Fruit fly (Drosophila melanogaster): ENCODE data around the gene Tmem43.

Gene Tmem43

DNA sequence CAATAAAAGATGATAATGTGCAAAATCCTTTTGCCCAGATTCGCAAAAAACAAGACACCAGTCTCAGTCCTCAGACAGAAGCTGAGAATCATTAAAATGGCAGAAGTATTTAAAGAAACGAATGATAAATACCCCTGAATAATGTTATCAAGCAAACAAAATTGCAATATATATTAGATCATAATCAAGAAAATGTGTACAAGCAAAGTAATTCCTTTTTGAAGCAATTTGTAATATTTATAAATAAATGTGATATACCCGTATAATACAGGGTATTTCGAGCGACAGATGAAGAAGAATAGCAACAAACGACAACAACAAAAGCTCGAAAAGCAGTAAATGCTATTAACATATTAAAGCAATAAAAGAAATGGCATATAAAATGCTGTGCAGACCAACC lies 43.2 kb upstream of the Tmem43 start (continued):
- TF ChIP-seq az2 (GFP tag; optimal IDR thresholded peaks at IDR 0.05) (peak; percentile 33), Deaf1 (tag; optimal IDR thresholded peaks at IDR 0.05) (no peak), twi (tag; optimal IDR thresholded peaks at IDR 0.05) (no peak), nerfin-1 (tag; optimal IDR thresholded peaks at IDR 0.05) (no peak), HLH4C (GFP tag; IDR thresholded peaks at IDR 0.05; ENCODE audit: partially characterized antibody) (no peak), ftz-f1 (GFP tag; optimal IDR thresholded peaks at IDR 0.05) (no peak), Lhr (GFP tag; optimal IDR thresholded peaks at IDR 0.05) (no peak), so (GFP tag; IDR thresholded peaks at IDR 0.05) (no peak), CG12236 (GFP tag; optimal IDR thresholded peaks at IDR 0.05) (no peak), Sry-β (GFP tag; optimal IDR thresholded peaks at IDR 0.05) (no peak), CG6654 (GFP tag; optimal IDR thresholded peaks at IDR 0.05) (no peak), tna (GFP tag; IDR thresholded peaks at IDR 0.05; ENCODE audit: partially characterized antibody) (no peak), D19B (GFP tag; optimal IDR thresholded peaks at IDR 0.05) (peak; percentile 49), CG8478 (optimal IDR thresholded peaks at IDR 0.05) (no peak), Xbp1 (GFP tag; optimal IDR thresholded peaks at IDR 0.05) (peak; percentile 15), Mrtf (GFP tag; IDR thresholded peaks at IDR 0.05) (no peak), CG9727 (GFP tag; optimal IDR thresholded peaks at IDR 0.05) (peak; percentile 17), gem (tag; optimal IDR thresholded peaks at IDR 0.05) (peak; percentile 59), CG2120 (GFP tag; optimal IDR thresholded peaks at IDR 0.05) (no peak), CG7745 (tag; optimal IDR thresholded peaks at IDR 0.05) (no peak), bowl (GFP tag; IDR thresholded peaks at IDR 0.05) (no peak), NC2α (GFP tag; optimal IDR thresholded peaks at IDR 0.05) (no peak), CG18011 (GFP tag; optimal IDR thresholded peaks at IDR 0.05) (no peak), sisA (GFP tag; IDR thresholded peaks at IDR 0.05) (no peak), vvl (GFP tag; IDR thresholded peaks at IDR 0.05) (peak; percentile 39; the same call in 1 of the 2 replicates), CG13296 (GFP tag; optimal IDR thresholded peaks at IDR 0.05) (no peak), CG14050 (GFP tag; IDR thresholded peaks at IDR 0.05) (no peak), chif (GFP tag; optimal IDR thresholded peaks at IDR 0.05) (peak in 1 of 2 experiments; percentile 19), CkIIα-i1 (GFP tag; IDR thresholded peaks at IDR 0.05) (no peak), CG8388 (GFP tag; optimal IDR thresholded peaks at IDR 0.05) (peak; percentile 12), Xrp1 (GFP tag; IDR thresholded peaks at IDR 0.05) (peak; percentile 59), CG4707 (GFP tag; optimal IDR thresholded peaks at IDR 0.05) (no peak), unpg (GFP tag; optimal IDR thresholded peaks at IDR 0.05) (peak; percentile 22), H2.0 (GFP tag; IDR thresholded peaks at IDR 0.05) (no peak), mam (GFP tag; optimal IDR thresholded peaks at IDR 0.05) (no peak), CG32767 (GFP tag; IDR thresholded peaks at IDR 0.05) (no peak), HmgD (GFP tag; optimal IDR thresholded peaks at IDR 0.05) (no peak), HHEX (GFP tag; optimal IDR thresholded peaks at IDR 0.05) (no peak), Tbp (GFP tag; optimal IDR thresholded peaks at IDR 0.05) (no peak), Oli (tag; optimal IDR thresholded peaks at IDR 0.05) (peak; percentile 28), Atf-2 (GFP tag; optimal IDR thresholded peaks at IDR 0.05) (no peak), Nf-YC (tag; optimal IDR thresholded peaks at IDR 0.05) (no peak), ATbp (GFP tag; optimal IDR thresholded peaks at IDR 0.05) (no peak), CG33213 (GFP tag; optimal IDR thresholded peaks at IDR 0.05) (no peak), NK7.1 (GFP tag; optimal IDR thresholded peaks at IDR 0.05) (no peak), Dp (GFP tag; optimal IDR thresholded peaks at IDR 0.05) (no peak), kah (GFP tag; optimal IDR thresholded peaks at IDR 0.05) (no peak), CG31441 (GFP tag; IDR thresholded peaks at IDR 0.05) (no peak), Gug (GFP tag; IDR thresholded peaks at IDR 0.05) (no peak), wdn (GFP tag; IDR thresholded peaks at IDR 0.05) (no peak), jing (GFP tag; optimal IDR thresholded peaks at IDR 0.05) (no peak), gro (GFP tag; optimal IDR thresholded peaks at IDR 0.05) (no peak), CG12219 (GFP tag; optimal IDR thresholded peaks at IDR 0.05) (no peak)
